Worm (Caenorhabditis elegans) whole organism, late embryonic: Measurements from ENCODE around the gene F55H2.7.

Experiments
- ama-1 ChIP-seq: fragments of 150-350 bp; optimal IDR thresholded peaks from 2 replicates; lab custom pipeline; 2014
- dmd-4 ChIP-seq: sonication (generic microtip); optimal IDR thresholded peaks from 2 replicates; lab custom pipeline; 2016; ENCODE audit warnings: borderline replicate concordance, missing genetic modification characterization, missing compliant biosample characterization
- ets-4 ChIP-seq: sonication (generic microtip); optimal IDR thresholded peaks from 2 replicates; lab custom pipeline; 2016; ENCODE audit warnings: missing genetic modification characterization, missing compliant biosample characterization
- lin-11 ChIP-seq: fragments of 200-800 bp; sonication (Bioruptor generic); optimal IDR thresholded peaks from 2 replicates; lab custom pipeline; 2018; ENCODE audit warnings: mild to moderate bottlenecking, missing genetic modification characterization, missing compliant biosample characterization
- madf-2 ChIP-seq: sonication (generic microtip); optimal IDR thresholded peaks from 2 replicates; lab custom pipeline; 2017; ENCODE audit warnings: missing genetic modification characterization, missing compliant biosample characterization
- nfya-1 ChIP-seq: sonication (generic microtip); optimal IDR thresholded peaks from 2 replicates; lab custom pipeline; 2017; ENCODE audit warnings: missing genetic modification characterization, mild to moderate bottlenecking, missing compliant biosample characterization, antibody characterized with exemption, moderate library complexity
- pha-2 ChIP-seq: sonication (generic microtip); optimal IDR thresholded peaks from 2 replicates; lab custom pipeline; 2017; ENCODE audit warnings: mild to moderate bottlenecking, missing genetic modification characterization, missing compliant biosample characterization
- pha-4 ChIP-seq: fragments of 150-350 bp; optimal IDR thresholded peaks from 2 replicates; lab custom pipeline; 2018; ENCODE audit warnings: missing biosample characterization, missing genetic modification reagents, missing genetic modification characterization
- tbx-2 ChIP-seq: sonication (generic microtip); optimal IDR thresholded peaks from 2 replicates; lab custom pipeline; 2016; ENCODE audit warnings: missing genetic modification characterization, missing compliant biosample characterization
- ttx-3 ChIP-seq: sonication (generic microtip); optimal IDR thresholded peaks from 2 replicates; lab custom pipeline; 2016; ENCODE audit warnings: missing genetic modification reagents, missing genetic modification characterization, missing compliant biosample characterization
- unc-3 ChIP-seq, 2 experiments: fragments of 200-800 bp in 1 of 2; sonication (Bioruptor generic) in 1 of 2; sonication (generic microtip) in 1 of 2; conservative IDR thresholded peaks in 1 of 2; optimal IDR thresholded peaks in 1 of 2; 2 replicates each; pipeline versions ENCODE4 v1.3.6 to Lab custom; 2016 to 2022; ENCODE audit warnings: missing compliant biosample characterization in 2 of 2, missing genetic modification characterization in 2 of 2, missing genetic modification reagents in 1 of 2

ce11 chrIII:9546016-9546659 is 30.1 kb upstream of the F55H2.7 start, which contains the start of gene unc-16:
- TF ChIP-seq ama-1 (lab: Kevin White, UChicago) (peak; percentile 1), tbx-2 (tag; lab: Kevin White, UChicago) (peak; percentile 74), pha-4 (tag; lab: Kevin White, UChicago) (peak; percentile 78), dmd-4 (tag; lab: Kevin White, UChicago) (no peak), lin-11 (tag; lab: Kevin White, UChicago) (no peak), madf-2 (tag; lab: Kevin White, UChicago) (no peak), pha-2 (no peak), nfya-1 (tag; lab: Kevin White, UChicago) (peak; percentile 95), unc-3 (GFP tag; conservative IDR thresholded peaks at IDR 0.05; lab: Robert Waterston, UW) (no peak), unc-3 (tag; optimal IDR thresholded peaks at IDR 0.05; lab: Kevin White, UChicago) (no peak), ttx-3 (tag; lab: Kevin White, UChicago) (no peak), ets-4 (tag; lab: Kevin White, UChicago) (peak; percentile 40)
